Worm (Caenorhabditis elegans) whole organism, midembryonic: ENCODE data around the gene srbc-22.

Source experiments
- cog-1 ChIP-seq: sonication (generic microtip); optimal IDR thresholded peaks from 2 replicates; lab custom pipeline; 2016; ENCODE audit warnings: missing genetic modification characterization, missing compliant biosample characterization
- flt-1 ChIP-seq: fragments of 200-800 bp; sonication (Bioruptor generic); IDR thresholded peaks from 2 replicates; pipeline ENCODE4 v1.3.6; 2022; ENCODE audit warnings: missing genetic modification characterization, missing compliant biosample characterization
- ztf-29 ChIP-seq: fragments of 200-800 bp; sonication (Bioruptor generic); IDR thresholded peaks from 2 replicates; pipeline ENCODE4 v1.3.6; 2022; ENCODE audit warnings: missing genetic modification reagents, missing genetic modification characterization, missing compliant biosample characterization

DNA sequence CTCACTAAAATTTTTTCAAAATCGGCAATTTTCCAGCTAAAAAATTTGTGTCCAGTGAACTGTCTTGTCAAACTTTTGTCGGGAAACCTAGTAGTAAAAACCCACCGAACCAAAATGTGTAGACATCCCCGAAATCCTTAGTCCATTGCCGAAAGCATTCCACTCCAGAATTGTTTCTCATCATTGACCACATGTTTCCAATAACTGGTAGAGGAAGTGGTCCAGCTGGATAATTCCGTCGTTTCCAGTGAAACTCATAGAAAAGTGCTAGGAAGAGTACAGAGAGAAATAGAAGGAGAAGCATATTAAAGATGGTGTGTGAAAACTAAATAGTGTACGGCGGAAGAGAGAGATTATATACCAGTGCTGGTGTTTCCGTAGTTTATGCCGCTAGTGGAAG, 47.1 kb downstream of the srbc-22 start, which contains the start of gene cyp-33C12:
- TF ChIP-seq ztf-29 (GFP tag; lab: Robert Waterston, UW) (no peak), cog-1 (tag; lab: Kevin White, UChicago) (no peak), flt-1 (GFP tag; lab: Robert Waterston, UW) (no peak)
